Fruit fly (Drosophila melanogaster) whole organism, embryonic: ENCODE results near the gene CG15014.

ENCODE experiments used
- Atf-2 ChIP-seq: fragments of 200-800 bp; sonication (Bioruptor generic); optimal IDR thresholded peaks from 2 replicates; lab custom pipeline; 2016; ENCODE audit warnings: missing biosample characterization, missing genetic modification characterization
- Blimp-1 ChIP-seq: fragments of 200-800 bp; sonication (Bioruptor generic); optimal IDR thresholded peaks from 3 replicates; lab custom pipeline; 2018; ENCODE audit warnings: missing biosample characterization, missing genetic modification characterization, mild to moderate bottlenecking, moderate library complexity, missing genetic modification reagents
- BtbVII ChIP-seq: fragments of 200-800 bp; sonication (Bioruptor generic); optimal IDR thresholded peaks from 3 replicates; lab custom pipeline; 2017; ENCODE audit warnings: missing biosample characterization, mild to moderate bottlenecking, missing genetic modification characterization
- Bteb2 ChIP-seq: fragments of 200-800 bp; sonication (Bioruptor generic); optimal IDR thresholded peaks from 2 replicates; lab custom pipeline; 2016; ENCODE audit warnings: missing biosample characterization, missing genetic modification characterization
- C15 ChIP-seq: fragments of 200-800 bp; sonication (Bioruptor generic); IDR thresholded peaks from 3 replicates; pipeline ENCODE4 v1.3.6; 2022; ENCODE audit warnings: missing biosample characterization, missing genetic modification characterization
- CG10147 ChIP-seq: fragments of 200-800 bp; sonication (Bioruptor generic); optimal IDR thresholded peaks from 2 replicates; lab custom pipeline; 2019; ENCODE audit warnings: missing biosample characterization, mild to moderate bottlenecking, missing genetic modification characterization, moderate library complexity
- CG10321 ChIP-seq: fragments of 200-800 bp; sonication (Bioruptor generic); IDR thresholded peaks from 2 replicates; pipeline ENCODE4 v1.3.6; 2022; ENCODE audit warnings: missing biosample characterization, missing genetic modification characterization
- CG10366 ChIP-seq: fragments of 200-800 bp; sonication (Bioruptor generic); IDR thresholded peaks from 2 replicates; pipeline ENCODE4 v1.3.6; 2022; ENCODE audit warnings: missing biosample characterization, missing genetic modification characterization
- CG10959 ChIP-seq: fragments of 200-800 bp; sonication (Bioruptor generic); IDR thresholded peaks from 2 replicates; pipeline ENCODE4 v1.3.6; 2022; ENCODE audit warnings: missing biosample characterization, missing genetic modification characterization
- CG11504 ChIP-seq: fragments of 200-800 bp; sonication (Bioruptor generic); optimal IDR thresholded peaks from 3 replicates; lab custom pipeline; 2019; ENCODE audit warnings: missing biosample characterization, mild to moderate bottlenecking, missing genetic modification characterization, moderate library complexity
- CG12299 ChIP-seq: fragments of 200-800 bp; sonication (Bioruptor generic); optimal IDR thresholded peaks from 2 replicates; lab custom pipeline; 2018; ENCODE audit warnings: missing biosample characterization, mild to moderate bottlenecking, missing genetic modification characterization
- CG12391 ChIP-seq: fragments of 200-800 bp; sonication (Bioruptor generic); optimal IDR thresholded peaks from 3 replicates; lab custom pipeline; 2018; ENCODE audit warnings: missing biosample characterization, mild to moderate bottlenecking, missing genetic modification characterization, moderate library complexity
- CG13287 ChIP-seq: fragments of 200-800 bp; sonication (Bioruptor generic); IDR thresholded peaks from 2 replicates; pipeline ENCODE4 v1.3.6; 2022; ENCODE audit warnings: missing biosample characterization, missing genetic modification characterization; ENCODE audit not compliant: partially characterized antibody
- CG14965 ChIP-seq: fragments of 200-800 bp; sonication (Bioruptor generic); optimal IDR thresholded peaks from 2 replicates; lab custom pipeline; 2016; ENCODE audit warnings: missing biosample characterization, missing genetic modification characterization, borderline replicate concordance
- CG15073 ChIP-seq: fragments of 200-800 bp; sonication (Bioruptor generic); optimal IDR thresholded peaks from 2 replicates; lab custom pipeline; 2016; ENCODE audit warnings: missing biosample characterization, missing genetic modification characterization
- CG15269 ChIP-seq: fragments of 200-800 bp; sonication (Bioruptor generic); optimal IDR thresholded peaks from 2 replicates; lab custom pipeline; 2018; ENCODE audit warnings: missing biosample characterization, mild to moderate bottlenecking, missing genetic modification characterization, moderate library complexity
- CG15601 ChIP-seq: fragments of 200-800 bp; sonication (Bioruptor generic); optimal IDR thresholded peaks from 3 replicates; lab custom pipeline; 2019; ENCODE audit warnings: missing biosample characterization, mild to moderate bottlenecking, missing genetic modification characterization, moderate library complexity
- CG1602 ChIP-seq: fragments of 200-800 bp; sonication (Bioruptor generic); optimal IDR thresholded peaks from 3 replicates; lab custom pipeline; 2016; ENCODE audit warnings: missing biosample characterization, missing genetic modification characterization
- CG17328 ChIP-seq: fragments of 200-800 bp; sonication (Bioruptor generic); IDR thresholded peaks from 2 replicates; pipeline ENCODE4 v1.3.6; 2022; ENCODE audit warnings: missing biosample characterization, missing genetic modification characterization
- CG17385 ChIP-seq: fragments of 200-800 bp; sonication (Bioruptor generic); optimal IDR thresholded peaks from 3 replicates; lab custom pipeline; 2018; ENCODE audit warnings: missing biosample characterization, mild to moderate bottlenecking, missing genetic modification characterization
- CG18764 ChIP-seq: fragments of 200-800 bp; sonication (Bioruptor generic); optimal IDR thresholded peaks from 3 replicates; lab custom pipeline; 2016; ENCODE audit warnings: missing biosample characterization, missing genetic modification characterization
- CG2889 ChIP-seq: fragments of 200-800 bp; sonication (Bioruptor generic); IDR thresholded peaks from 3 replicates; pipeline ENCODE4 v1.3.6; 2022; ENCODE audit warnings: missing biosample characterization, missing genetic modification characterization
- CG30431 ChIP-seq: fragments of 200-800 bp; sonication (Bioruptor generic); optimal IDR thresholded peaks from 2 replicates; lab custom pipeline; 2017; ENCODE audit warnings: missing biosample characterization, missing genetic modification characterization
- CG31441 ChIP-seq: fragments of 200-800 bp; sonication (Bioruptor generic); IDR thresholded peaks from 2 replicates; pipeline ENCODE4 v1.3.6; 2022; ENCODE audit warnings: missing biosample characterization, missing genetic modification characterization
- CG4360 ChIP-seq: fragments of 200-800 bp; sonication (Bioruptor generic); IDR thresholded peaks from 2 replicates; pipeline ENCODE4 v1.3.6; 2022; ENCODE audit warnings: missing biosample characterization, missing genetic modification characterization
- CG4424 ChIP-seq: fragments of 200-800 bp; sonication (Bioruptor generic); optimal IDR thresholded peaks from 3 replicates; lab custom pipeline; 2016; ENCODE audit warnings: missing biosample characterization, missing genetic modification characterization
- CG4707 ChIP-seq: fragments of 200-800 bp; sonication (Bioruptor generic); optimal IDR thresholded peaks from 2 replicates; lab custom pipeline; 2018; ENCODE audit warnings: missing biosample characterization, mild to moderate bottlenecking, missing genetic modification characterization, moderate library complexity
- CG5180 ChIP-seq: fragments of 200-800 bp; sonication (Bioruptor generic); optimal IDR thresholded peaks from 3 replicates; lab custom pipeline; 2017; ENCODE audit warnings: missing biosample characterization, missing genetic modification characterization, mild to moderate bottlenecking, moderate library complexity, missing genetic modification reagents
- CG6175 ChIP-seq: fragments of 200-800 bp; sonication (Bioruptor generic); IDR thresholded peaks from 3 replicates; pipeline ENCODE4 v1.3.6; 2022; ENCODE audit warnings: missing biosample characterization, missing genetic modification characterization
- CG6854 ChIP-seq: fragments of 200-800 bp; sonication (Bioruptor generic); optimal IDR thresholded peaks from 3 replicates; lab custom pipeline; 2017; ENCODE audit warnings: missing biosample characterization, mild to moderate bottlenecking, missing genetic modification characterization
- CG7987 ChIP-seq: fragments of 200-800 bp; sonication (Bioruptor generic); optimal IDR thresholded peaks from 2 replicates; lab custom pipeline; 2018; ENCODE audit warnings: missing biosample characterization, mild to moderate bottlenecking, missing genetic modification characterization, moderate library complexity
- CG9817 ChIP-seq: fragments of 200-800 bp; sonication (Bioruptor generic); optimal IDR thresholded peaks from 2 replicates; lab custom pipeline; 2018; ENCODE audit warnings: missing biosample characterization, mild to moderate bottlenecking, missing genetic modification characterization, moderate library complexity
- Dfd ChIP-seq, 2 experiments: fragments of >200 bp; optimal IDR thresholded peaks; 2 replicates each; lab custom pipeline; 2017; ENCODE audit warnings: missing biosample characterization in 2 of 2, missing genetic modification characterization in 2 of 2
- Dp ChIP-seq: fragments of 200-800 bp; sonication (Bioruptor generic); optimal IDR thresholded peaks from 2 replicates; lab custom pipeline; 2018; ENCODE audit warnings: missing biosample characterization, mild to moderate bottlenecking, missing genetic modification characterization, moderate library complexity
- Hr39 ChIP-seq: fragments of >200 bp; optimal IDR thresholded peaks from 2 replicates; lab custom pipeline; 2017
- MTF-1 ChIP-seq: fragments of 200-800 bp; sonication (Bioruptor generic); optimal IDR thresholded peaks from 2 replicates; lab custom pipeline; 2018; ENCODE audit warnings: missing biosample characterization, mild to moderate bottlenecking, missing genetic modification characterization, borderline replicate concordance
- Max ChIP-seq: fragments of 200-800 bp; sonication (Bioruptor generic); optimal IDR thresholded peaks from 2 replicates; lab custom pipeline; 2016; ENCODE audit warnings: missing biosample characterization, mild to moderate bottlenecking, missing genetic modification characterization
- Myb ChIP-seq: fragments of 200-800 bp; sonication (Bioruptor generic); optimal IDR thresholded peaks from 2 replicates; lab custom pipeline; 2016; ENCODE audit warnings: missing biosample characterization, missing genetic modification characterization
- NK7.1 ChIP-seq: fragments of 200-800 bp; sonication (Bioruptor generic); optimal IDR thresholded peaks from 3 replicates; lab custom pipeline; 2016; ENCODE audit warnings: missing biosample characterization, missing genetic modification characterization
- ac ChIP-seq: fragments of 200-800 bp; sonication (Bioruptor generic); optimal IDR thresholded peaks from 3 replicates; lab custom pipeline; 2017; ENCODE audit warnings: missing biosample characterization, mild to moderate bottlenecking, missing genetic modification characterization
- caup ChIP-seq: fragments of 200-800 bp; sonication (Bioruptor generic); optimal IDR thresholded peaks from 3 replicates; lab custom pipeline; 2017; ENCODE audit warnings: missing biosample characterization, mild to moderate bottlenecking, missing genetic modification characterization, moderate library complexity; ENCODE audit not compliant: severe bottlenecking
- chn ChIP-seq: fragments of 200-800 bp; sonication (Bioruptor generic); optimal IDR thresholded peaks from 2 replicates; lab custom pipeline; 2016; ENCODE audit warnings: missing biosample characterization, missing genetic modification characterization
- croc ChIP-seq: fragments of 200-800 bp; sonication (Bioruptor generic); conservative IDR thresholded peaks from 3 replicates; pipeline ENCODE4 v1.3.6; 2022; ENCODE audit warnings: missing biosample characterization, missing genetic modification characterization
- dimm ChIP-seq: fragments of 200-800 bp; sonication (Bioruptor generic); IDR thresholded peaks from 2 replicates; pipeline ENCODE4 v1.3.6; 2022; ENCODE audit warnings: missing biosample characterization, missing genetic modification characterization
- dysf ChIP-seq: fragments of 200-800 bp; sonication (Bioruptor generic); IDR thresholded peaks from 3 replicates; pipeline ENCODE4 v1.3.6; 2022; ENCODE audit warnings: missing biosample characterization, missing genetic modification characterization
- kay ChIP-seq: fragments of 200-800 bp; sonication (Bioruptor generic); optimal IDR thresholded peaks from 2 replicates; lab custom pipeline; 2016; ENCODE audit warnings: missing biosample characterization, missing genetic modification characterization
- lilli ChIP-seq: fragments of 200-800 bp; sonication (Bioruptor generic); optimal IDR thresholded peaks from 3 replicates; lab custom pipeline; 2016; ENCODE audit warnings: missing biosample characterization, missing genetic modification characterization
- pnt ChIP-seq: fragments of 200-800 bp; sonication (Bioruptor generic); optimal IDR thresholded peaks from 3 replicates; lab custom pipeline; 2016; ENCODE audit warnings: missing biosample characterization, missing genetic modification characterization
- row ChIP-seq: fragments of 200-800 bp; sonication (Bioruptor generic); IDR thresholded peaks from 3 replicates; pipeline ENCODE4 v1.3.6; 2022; ENCODE audit warnings: missing biosample characterization, missing genetic modification characterization
- tio ChIP-seq: fragments of 200-800 bp; sonication (Bioruptor generic); optimal IDR thresholded peaks from 2 replicates; lab custom pipeline; 2017; ENCODE audit warnings: missing biosample characterization, missing genetic modification characterization, inconsistent platforms
- twi ChIP-seq: fragments of 200-800 bp; optimal IDR thresholded peaks from 2 replicates; lab custom pipeline; 2019; ENCODE audit warnings: missing biosample characterization, mild to moderate bottlenecking, missing genetic modification characterization, moderate library complexity
- unc-4 ChIP-seq: fragments of 200-800 bp; sonication (Bioruptor generic); IDR thresholded peaks from 2 replicates; pipeline ENCODE4 v1.3.6; 2022; ENCODE audit warnings: missing biosample characterization, missing genetic modification characterization; ENCODE audit not compliant: partially characterized antibody

CG15014 gene

dm6 chr3L:4286784-4287183 is 35.3 kb downstream of the CG15014 start, which contains the start of gene TfIIEbeta (continued):
- TF ChIP-seq NK7.1 = no peak
- no peak for TF ChIP-seq CG12299 (tag; lab: Kevin White, UChicago)
- no peak for TF ChIP-seq CG7987 (GFP tag; lab: Kevin White, UChicago)
- TF ChIP-seq BtbVII = peak; percentile 12
- no peak for TF ChIP-seq CG4360 (GFP tag; lab: Robert Waterston, UW)
- no peak for TF ChIP-seq CG2889 (GFP tag; lab: Robert Waterston, UW)
- no peak for TF ChIP-seq CG5180 (GFP tag; lab: Kevin White, UChicago)
- no peak for TF ChIP-seq chn (GFP tag; lab: Kevin White, UChicago)
- no peak for TF ChIP-seq dimm (GFP tag; lab: Robert Waterston, UW)
- TF ChIP-seq CG4424 (GFP tag; lab: Kevin White, UChicago) = peak; percentile 50
- peak; percentile 82 for TF ChIP-seq row (GFP tag; lab: Robert Waterston, UW)
- TF ChIP-seq CG17328 (GFP tag; lab: Robert Waterston, UW) = no peak
- no peak for TF ChIP-seq twi (tag; lab: Kevin White, UChicago)
- TF ChIP-seq kay (GFP tag; lab: Kevin White, UChicago) = no peak
- peak; percentile 36; the same call in 1 of the 3 replicates for TF ChIP-seq dysf (GFP tag; lab: Robert Waterston, UW)
- TF ChIP-seq lilli = peak; percentile 13
- TF ChIP-seq CG15073 (GFP tag; lab: Kevin White, UChicago) = no peak
- TF ChIP-seq CG14965 = no peak
- peak; percentile 46; the same call in 1 of the 2 replicates for TF ChIP-seq CG13287 (GFP tag; lab: Robert Waterston, UW)
- no peak for TF ChIP-seq CG6854 (GFP tag; lab: Kevin White, UChicago)
- TF ChIP-seq CG1602 (GFP tag; lab: Kevin White, UChicago) = peak; percentile 9
- TF ChIP-seq Dfd (GFP tag; optimal IDR thresholded peaks at IDR 0.05; lab: Kevin White, UChicago) = no peak
- TF ChIP-seq CG12391 (tag; lab: Kevin White, UChicago) = peak; percentile 60
- TF ChIP-seq CG10366 (GFP tag; lab: Robert Waterston, UW) = peak; percentile 28
- no peak; the same call in 1 of the 2 replicates for TF ChIP-seq CG31441 (GFP tag; lab: Robert Waterston, UW)
- no peak for TF ChIP-seq ac (GFP tag; lab: Kevin White, UChicago)
- no peak for TF ChIP-seq CG10321 (GFP tag; lab: Robert Waterston, UW)
- TF ChIP-seq MTF-1 (GFP tag; lab: Kevin White, UChicago) = no peak
- TF ChIP-seq unc-4 (GFP tag; lab: Robert Waterston, UW) = no peak
- TF ChIP-seq CG11504 (tag; lab: Kevin White, UChicago) = no peak
- no peak for TF ChIP-seq CG6175
- no peak for TF ChIP-seq CG10147
- peak; percentile 2 for TF ChIP-seq caup
- TF ChIP-seq tio (GFP tag; lab: Kevin White, UChicago) = no peak
- TF ChIP-seq CG30431 (GFP tag; lab: Kevin White, UChicago) = no peak
- no peak for TF ChIP-seq croc (GFP tag; lab: Robert Waterston, UW)
- TF ChIP-seq Blimp-1 (GFP tag; lab: Kevin White, UChicago) = peak; percentile 25
- TF ChIP-seq CG18764 = no peak
- TF ChIP-seq Myb = peak; percentile 74
- no peak for TF ChIP-seq C15
- TF ChIP-seq Atf-2 (GFP tag; lab: Kevin White, UChicago) = no peak
- TF ChIP-seq CG17385 = no peak
- no peak for TF ChIP-seq Max (GFP tag; lab: Kevin White, UChicago)
- TF ChIP-seq CG10959 (GFP tag; lab: Robert Waterston, UW) = no peak
- TF ChIP-seq Bteb2 (GFP tag; lab: Kevin White, UChicago) = no peak
- TF ChIP-seq Dp = peak; percentile 38
- no peak for TF ChIP-seq pnt (GFP tag; lab: Kevin White, UChicago)
- TF ChIP-seq CG15601 = peak; percentile 18
- no peak for TF ChIP-seq CG4707 (GFP tag; lab: Kevin White, UChicago)
- no peak for TF ChIP-seq CG9817 (tag; lab: Kevin White, UChicago)
- no peak for TF ChIP-seq Hr39 (lab: Kevin White, UChicago)
- peak; percentile 34 for TF ChIP-seq CG15269
